Fruit fly (Drosophila melanogaster) whole organism, prepupa: Measurements from ENCODE around the gene CG1737.
A peak's percentile ranks its signal among the peaks of the same experiment; 100 is the strongest.

ENCODE experiments used
- CG10669 ChIP-seq: fragments of 200-800 bp; sonication (Bioruptor generic); optimal IDR thresholded peaks from 3 replicates; lab custom pipeline; 2018; ENCODE audit warnings: missing biosample characterization, mild to moderate bottlenecking, missing genetic modification characterization, moderate library complexity
- CG15336 ChIP-seq: fragments of 200-800 bp; sonication (Bioruptor generic); IDR thresholded peaks from 2 replicates; pipeline ENCODE4 v1.3.6; 2022; ENCODE audit warnings: missing biosample characterization, missing genetic modification characterization
- CG1621 ChIP-seq: fragments of 200-800 bp; sonication (Bioruptor generic); optimal IDR thresholded peaks from 3 replicates; lab custom pipeline; 2018; ENCODE audit warnings: missing biosample characterization, mild to moderate bottlenecking, missing genetic modification characterization
- CG3032 ChIP-seq: fragments of 200-800 bp; optimal IDR thresholded peaks from 2 replicates; lab custom pipeline; 2019; ENCODE audit warnings: missing biosample characterization, mild to moderate bottlenecking, missing genetic modification characterization, moderate library complexity
- CG31627 ChIP-seq: fragments of 200-800 bp; sonication (Bioruptor generic); optimal IDR thresholded peaks from 3 replicates; lab custom pipeline; 2016; ENCODE audit warnings: missing biosample characterization, missing genetic modification characterization
- CG32006 ChIP-seq: fragments of 200-800 bp; sonication (Bioruptor generic); optimal IDR thresholded peaks from 3 replicates; lab custom pipeline; 2017; ENCODE audit warnings: missing biosample characterization, mild to moderate bottlenecking, missing genetic modification characterization
- CG34406 ChIP-seq: fragments of 200-800 bp; sonication (Bioruptor generic); optimal IDR thresholded peaks from 3 replicates; lab custom pipeline; 2016; ENCODE audit warnings: missing biosample characterization, missing genetic modification characterization
- CG4318 ChIP-seq: fragments of 200-800 bp; sonication (Bioruptor generic); optimal IDR thresholded peaks from 3 replicates; lab custom pipeline; 2017; ENCODE audit warnings: missing biosample characterization, mild to moderate bottlenecking, missing genetic modification characterization
- CG6163 ChIP-seq: fragments of 200-800 bp; sonication (Bioruptor generic); IDR thresholded peaks from 3 replicates; pipeline ENCODE4 v1.3.6; 2022; ENCODE audit warnings: missing biosample characterization, missing genetic modification characterization
- CG6276 ChIP-seq: fragments of 200-800 bp; sonication (Bioruptor generic); optimal IDR thresholded peaks from 2 replicates; lab custom pipeline; 2017; ENCODE audit warnings: missing biosample characterization, mild to moderate bottlenecking, missing genetic modification characterization
- CG6792 ChIP-seq: fragments of 200-800 bp; sonication (Bioruptor generic); optimal IDR thresholded peaks from 3 replicates; lab custom pipeline; 2016; ENCODE audit warnings: missing biosample characterization, missing genetic modification characterization
- CG6854 ChIP-seq: fragments of 200-800 bp; sonication (Bioruptor generic); optimal IDR thresholded peaks from 2 replicates; lab custom pipeline; 2017; ENCODE audit warnings: missing biosample characterization, mild to moderate bottlenecking, missing genetic modification characterization
- CG8319 ChIP-seq: fragments of 200-800 bp; sonication (Bioruptor generic); optimal IDR thresholded peaks from 3 replicates; lab custom pipeline; 2016; ENCODE audit warnings: missing biosample characterization, missing genetic modification characterization
- CG9139 ChIP-seq: fragments of 200-800 bp; sonication (Bioruptor generic); optimal IDR thresholded peaks from 3 replicates; lab custom pipeline; 2017; ENCODE audit warnings: missing biosample characterization, mild to moderate bottlenecking, missing genetic modification characterization
- Eip93F ChIP-seq: fragments of 200-800 bp; sonication (Bioruptor generic); optimal IDR thresholded peaks from 2 replicates; lab custom pipeline; 2016; ENCODE audit warnings: missing biosample characterization, mild to moderate bottlenecking, missing genetic modification characterization
- Ets21C ChIP-seq: fragments of 200-800 bp; sonication (Bioruptor generic); optimal IDR thresholded peaks from 3 replicates; lab custom pipeline; 2016; ENCODE audit warnings: missing biosample characterization, missing genetic modification characterization
- Ets96B ChIP-seq: fragments of 200-800 bp; optimal IDR thresholded peaks from 2 replicates; lab custom pipeline; 2019; ENCODE audit warnings: missing biosample characterization, mild to moderate bottlenecking, missing genetic modification characterization, moderate library complexity
- Gug ChIP-seq: fragments of 200-800 bp; sonication (Bioruptor generic); IDR thresholded peaks from 2 replicates; pipeline ENCODE4 v1.3.6; 2022; ENCODE audit warnings: missing biosample characterization, missing genetic modification characterization
- Hr4 ChIP-seq: fragments of 200-800 bp; sonication (Bioruptor generic); optimal IDR thresholded peaks from 3 replicates; lab custom pipeline; 2016; ENCODE audit warnings: missing biosample characterization, missing genetic modification characterization
- Lpt ChIP-seq: fragments of 200-800 bp; sonication (Bioruptor generic); optimal IDR thresholded peaks from 3 replicates; lab custom pipeline; 2016; ENCODE audit warnings: missing biosample characterization, missing genetic modification characterization
- Met ChIP-seq: fragments of 200-800 bp; sonication (Bioruptor generic); optimal IDR thresholded peaks from 3 replicates; lab custom pipeline; 2016; ENCODE audit warnings: missing biosample characterization, missing genetic modification characterization
- Smox ChIP-seq: fragments of 200-800 bp; sonication (Bioruptor generic); optimal IDR thresholded peaks from 3 replicates; lab custom pipeline; 2016; ENCODE audit warnings: missing biosample characterization, missing genetic modification characterization
- Sox102F ChIP-seq: fragments of 200-800 bp; sonication (Bioruptor generic); optimal IDR thresholded peaks from 2 replicates; lab custom pipeline; 2016; ENCODE audit warnings: missing biosample characterization, mild to moderate bottlenecking, missing genetic modification characterization
- Sox14 ChIP-seq: fragments of 200-800 bp; sonication (Bioruptor generic); optimal IDR thresholded peaks from 3 replicates; lab custom pipeline; 2016; ENCODE audit warnings: missing biosample characterization, missing genetic modification characterization
- acj6 ChIP-seq: fragments of 200-800 bp; sonication (Bioruptor generic); optimal IDR thresholded peaks from 3 replicates; lab custom pipeline; 2016; ENCODE audit warnings: missing biosample characterization, missing genetic modification characterization
- cyc ChIP-seq: fragments of 200-800 bp; sonication (Bioruptor generic); optimal IDR thresholded peaks from 3 replicates; lab custom pipeline; 2016; ENCODE audit warnings: missing biosample characterization, missing genetic modification characterization
- dac ChIP-seq: fragments of 200-800 bp; sonication (Bioruptor generic); optimal IDR thresholded peaks from 2 replicates; lab custom pipeline; 2017; ENCODE audit warnings: missing biosample characterization, mild to moderate bottlenecking, missing genetic modification characterization
- dsx ChIP-seq: fragments of 200-800 bp; optimal IDR thresholded peaks from 3 replicates; lab custom pipeline; 2019; ENCODE audit warnings: missing biosample characterization, mild to moderate bottlenecking, missing genetic modification characterization, moderate library complexity; ENCODE audit not compliant: poor library complexity, severe bottlenecking
- esn ChIP-seq: fragments of 200-800 bp; sonication (Bioruptor generic); optimal IDR thresholded peaks from 2 replicates; lab custom pipeline; 2016; ENCODE audit warnings: missing biosample characterization, mild to moderate bottlenecking, missing genetic modification characterization, moderate library complexity
- fd59A ChIP-seq: fragments of 200-800 bp; sonication (Bioruptor generic); optimal IDR thresholded peaks from 2 replicates; lab custom pipeline; 2017; ENCODE audit warnings: missing biosample characterization, mild to moderate bottlenecking, missing genetic modification characterization, missing genetic modification reagents
- fd85E ChIP-seq: fragments of 200-800 bp; sonication (Bioruptor generic); optimal IDR thresholded peaks from 3 replicates; lab custom pipeline; 2016; ENCODE audit warnings: missing biosample characterization, missing genetic modification characterization
- fkh ChIP-seq: fragments of 200-800 bp; sonication (Bioruptor generic); optimal IDR thresholded peaks from 3 replicates; lab custom pipeline; 2017; ENCODE audit warnings: missing biosample characterization, mild to moderate bottlenecking, missing genetic modification characterization, moderate library complexity
- lz ChIP-seq: fragments of 200-800 bp; sonication (Bioruptor generic); optimal IDR thresholded peaks from 3 replicates; lab custom pipeline; 2016; ENCODE audit warnings: missing biosample characterization, missing genetic modification characterization
- net ChIP-seq: fragments of 200-800 bp; sonication (Bioruptor generic); optimal IDR thresholded peaks from 3 replicates; lab custom pipeline; 2016; ENCODE audit warnings: missing biosample characterization, missing genetic modification characterization
- pdm3 ChIP-seq: fragments of 200-800 bp; sonication (Bioruptor generic); optimal IDR thresholded peaks from 3 replicates; lab custom pipeline; 2016; ENCODE audit warnings: missing biosample characterization, missing genetic modification characterization
- salr ChIP-seq, 2 experiments: fragments of 200-800 bp; sonication (Bioruptor generic); optimal IDR thresholded peaks; 3 replicates each; lab custom pipeline; 2016 to 2018; ENCODE audit warnings: missing biosample characterization in 2 of 2, missing genetic modification characterization in 2 of 2, mild to moderate bottlenecking in 1 of 2
- spab ChIP-seq: fragments of 200-800 bp; sonication (Bioruptor generic); optimal IDR thresholded peaks from 2 replicates; lab custom pipeline; 2017; ENCODE audit warnings: missing biosample characterization, mild to moderate bottlenecking, missing genetic modification characterization, missing genetic modification reagents
- ss ChIP-seq, 2 experiments: fragments of 200-800 bp; sonication (Bioruptor generic); optimal IDR thresholded peaks; 2 replicates in 1 of 2; 3 replicates in 1 of 2; lab custom pipeline; 2017 to 2018; ENCODE audit warnings: mild to moderate bottlenecking in 2 of 2, missing biosample characterization in 2 of 2, missing genetic modification characterization in 2 of 2, moderate library complexity in 1 of 2
- svp ChIP-seq: fragments of 200-800 bp; sonication (Bioruptor generic); peaks from one replicate; lab custom pipeline; 2016; ENCODE audit warnings: missing biosample characterization, missing genetic modification characterization
- vri ChIP-seq: fragments of 200-800 bp; sonication (Bioruptor generic); optimal IDR thresholded peaks from 3 replicates; lab custom pipeline; 2016; ENCODE audit warnings: missing biosample characterization, mild to moderate bottlenecking, missing genetic modification characterization

The CG1737 gene

DNA sequence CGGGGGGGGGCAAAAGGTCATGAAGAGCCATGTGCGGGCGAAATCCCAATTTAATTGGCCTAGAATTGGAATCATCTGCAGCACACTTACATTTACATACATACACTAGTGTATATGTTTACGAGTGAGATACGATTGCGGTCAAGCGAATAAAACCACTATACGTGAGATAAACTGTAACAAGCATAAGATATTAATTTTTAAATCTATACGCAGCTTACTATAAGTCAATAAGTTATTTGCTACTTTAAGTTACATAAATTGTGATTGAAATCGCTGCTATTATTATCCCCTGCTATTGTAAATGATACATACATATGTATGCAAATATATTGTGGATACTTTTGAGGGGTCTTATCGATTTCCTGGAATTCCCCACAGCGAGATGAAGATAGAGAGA, 28.7 kb downstream of the CG1737 start (continued):
- peak in 1 of 2 experiments; percentile 19 for TF ChIP-seq ss (GFP tag; optimal IDR thresholded peaks at IDR 0.05; lab: Kevin White, UChicago)
- no peak for TF ChIP-seq CG31627
- no peak for TF ChIP-seq spab (GFP tag; lab: Kevin White, UChicago)
- peak; percentile 9 for TF ChIP-seq CG34406 (GFP tag; lab: Kevin White, UChicago)
- no peak for TF ChIP-seq Lpt (GFP tag; lab: Kevin White, UChicago)
- TF ChIP-seq pdm3 (GFP tag; lab: Kevin White, UChicago) = peak; percentile 27
- peak; percentile 23 for TF ChIP-seq lz
- TF ChIP-seq CG6792 (GFP tag; lab: Kevin White, UChicago) = no peak
- no peak for TF ChIP-seq salr (GFP tag; optimal IDR thresholded peaks at IDR 0.05; lab: Kevin White, UChicago)
- TF ChIP-seq dsx (GFP tag; lab: Kevin White, UChicago) = peak; percentile 21
- TF ChIP-seq CG8319 (GFP tag; lab: Kevin White, UChicago) = no peak
- peak; percentile 13 for TF ChIP-seq Met (GFP tag; lab: Kevin White, UChicago)
- no peak for TF ChIP-seq dac (GFP tag; lab: Kevin White, UChicago)
- no peak for TF ChIP-seq acj6
- peak; percentile 58 for TF ChIP-seq svp (GFP tag; lab: Kevin White, UChicago)
- no peak for TF ChIP-seq CG1621 (tag; lab: Kevin White, UChicago)
- TF ChIP-seq CG32006 (GFP tag; lab: Kevin White, UChicago) = no peak
- TF ChIP-seq fd85E (GFP tag; lab: Kevin White, UChicago) = no peak
- peak; percentile 26 for TF ChIP-seq esn
- TF ChIP-seq CG6163 (GFP tag; lab: Robert Waterston, UW) = peak; percentile 34; the same call in 2 of the 3 replicates
- peak; percentile 8 for TF ChIP-seq Ets96B
- no peak for TF ChIP-seq Sox102F (GFP tag; lab: Kevin White, UChicago)
- TF ChIP-seq net (GFP tag; lab: Kevin White, UChicago) = no peak
- no peak for TF ChIP-seq CG6854
- TF ChIP-seq, all 60 proteins: peak for 20

DNA sequence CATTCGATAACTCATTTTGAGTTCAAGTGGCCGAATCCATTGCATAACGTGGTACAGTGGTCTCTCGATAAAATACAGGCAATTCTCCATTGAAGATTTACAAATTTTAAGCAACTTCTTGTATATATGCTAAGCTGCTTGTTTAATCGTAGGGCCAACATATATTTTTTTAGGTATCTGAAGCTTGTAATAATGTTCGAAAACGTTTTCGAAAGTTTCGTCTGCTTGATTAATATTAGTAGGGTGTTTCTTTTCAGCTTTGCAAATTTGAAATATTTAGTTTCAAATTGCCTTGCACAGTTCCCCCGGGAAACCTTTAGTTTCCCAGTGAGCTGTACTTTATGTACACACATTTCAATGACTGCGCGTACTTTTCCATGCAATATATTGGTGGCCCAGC, 29.3 kb downstream of the CG1737 start:
- TF ChIP-seq Sox14 = no peak
- TF ChIP-seq Smox (GFP tag; lab: Kevin White, UChicago) = no peak
- no peak for TF ChIP-seq CG8319 (GFP tag; lab: Kevin White, UChicago)
- no peak for TF ChIP-seq Eip93F (GFP tag; lab: Kevin White, UChicago)
- no peak for TF ChIP-seq Sox102F (GFP tag; lab: Kevin White, UChicago)
- no peak for TF ChIP-seq net (GFP tag; lab: Kevin White, UChicago)
- TF ChIP-seq CG4318 = no peak
- no peak for TF ChIP-seq CG9139 (GFP tag; lab: Kevin White, UChicago)
- TF ChIP-seq CG6854 = no peak
- no peak for TF ChIP-seq CG10669
- TF ChIP-seq cyc (GFP tag; lab: Kevin White, UChicago) = no peak
- TF ChIP-seq CG6276 = no peak
- no peak for TF ChIP-seq CG3032 (tag; lab: Kevin White, UChicago)

dm6 chrX:11382588-11382987, 32.2 kb downstream of the CG1737 start:
- TF ChIP-seq Ets21C (GFP tag; lab: Kevin White, UChicago) (no peak), acj6 (no peak), CG6792 (GFP tag; lab: Kevin White, UChicago) (no peak), CG4318 (no peak), fd59A (GFP tag; lab: Kevin White, UChicago) (no peak), cyc (GFP tag; lab: Kevin White, UChicago) (no peak), fkh (GFP tag; lab: Kevin White, UChicago) (no peak), esn (no peak), lz (no peak), Gug (GFP tag; lab: Robert Waterston, UW) (no peak), CG34406 (GFP tag; lab: Kevin White, UChicago) (no peak), CG15336 (no peak), vri (GFP tag; lab: Kevin White, UChicago) (no peak), Hr4 (GFP tag; lab: Kevin White, UChicago) (no peak), CG9139 (GFP tag; lab: Kevin White, UChicago) (no peak), CG6854 (no peak)
